Fruit fly (Drosophila melanogaster): ENCODE measurements around the gene CAH16.

CAH16 gene

dm6 chr3R:31243079-31243668 lies 16.9 kb upstream of the CAH16 start (continued):
- TF ChIP-seq fd59A (GFP tag; optimal IDR thresholded peaks at IDR 0.05) (no peak), CG8119 (GFP tag; IDR thresholded peaks at IDR 0.05) (peak; percentile 63; the same call in 1 of the 3 replicates), Hr38 (GFP tag; optimal IDR thresholded peaks at IDR 0.05) (no peak), Eip78C (GFP tag) (peak; percentile 64)

dm6 chr3R:31245785-31246184 lies 14.3 kb upstream of the CAH16 start:
- TF ChIP-seq CG4318 (GFP tag; optimal IDR thresholded peaks at IDR 0.05) = no peak
- peak; percentile 77 for TF ChIP-seq Blimp-1 (GFP tag; optimal IDR thresholded peaks at IDR 0.05)
- peak; percentile 4 for TF ChIP-seq CG6854 (GFP tag; optimal IDR thresholded peaks at IDR 0.05)

dm6 chr3R:31247281-31247995 lies 12.6 kb upstream of the CAH16 start:
- TF ChIP-seq ss (GFP tag; optimal IDR thresholded peaks at IDR 0.05) (no peak), Eip93F (GFP tag; optimal IDR thresholded peaks at IDR 0.05) (peak; percentile 56), CG4318 (GFP tag; optimal IDR thresholded peaks at IDR 0.05) (no peak), Eip75B (GFP tag; optimal IDR thresholded peaks at IDR 0.05) (peak; percentile 38), CG16779 (tag; optimal IDR thresholded peaks at IDR 0.05) (no peak), Eip78C (GFP tag) (peak; percentile 93), Hr38 (GFP tag; optimal IDR thresholded peaks at IDR 0.05) (no peak), CG6792 (GFP tag; optimal IDR thresholded peaks at IDR 0.05) (peak; percentile 82), CG7368 (GFP tag; optimal IDR thresholded peaks at IDR 0.05) (peak; percentile 68), fd85E (GFP tag; optimal IDR thresholded peaks at IDR 0.05) (peak; percentile 37), CG6854 (GFP tag; optimal IDR thresholded peaks at IDR 0.05) (peak; percentile 31), esn (GFP tag; optimal IDR thresholded peaks at IDR 0.05) (peak; percentile 80), Met (GFP tag; optimal IDR thresholded peaks at IDR 0.05) (peak; percentile 82), CG11762 (GFP tag; optimal IDR thresholded peaks at IDR 0.05; ENCODE audit: insufficient read depth) (peak; percentile 53), CG11294 (GFP tag; IDR thresholded peaks at IDR 0.05) (no peak), achi (GFP tag; optimal IDR thresholded peaks at IDR 0.05) (peak; percentile 73), eg (GFP tag; IDR thresholded peaks at IDR 0.05) (peak; percentile 60; the same call in 2 of the 3 replicates), Blimp-1 (GFP tag; optimal IDR thresholded peaks at IDR 0.05) (no peak), CG6276 (GFP tag; optimal IDR thresholded peaks at IDR 0.05) (peak; percentile 81), salr (GFP tag; optimal IDR thresholded peaks at IDR 0.05) (no peak), CG6808 (GFP tag; optimal IDR thresholded peaks at IDR 0.05) (no peak), dsx (GFP tag; optimal IDR thresholded peaks at IDR 0.05; ENCODE audit: poor library complexity, severe bottlenecking) (no peak), Sox15 (GFP tag; optimal IDR thresholded peaks at IDR 0.05) (peak; percentile 43), CG11902 (GFP tag; optimal IDR thresholded peaks at IDR 0.05) (peak; percentile 65), spab (GFP tag; optimal IDR thresholded peaks at IDR 0.05) (no peak), CG8119 (GFP tag; IDR thresholded peaks at IDR 0.05) (peak; percentile 50; the same call in 2 of the 3 replicates), CG3032 (tag; optimal IDR thresholded peaks at IDR 0.05) (no peak), Smox (GFP tag; optimal IDR thresholded peaks at IDR 0.05) (peak; percentile 78), net (GFP tag; optimal IDR thresholded peaks at IDR 0.05) (peak; percentile 62), topi (GFP tag; optimal IDR thresholded peaks at IDR 0.05) (peak; percentile 82), CG15336 (GFP tag; IDR thresholded peaks at IDR 0.05) (peak; percentile 33), CG8632 (GFP tag; optimal IDR thresholded peaks at IDR 0.05) (peak; percentile 73), CG31627 (GFP tag; optimal IDR thresholded peaks at IDR 0.05) (peak; percentile 77), Sox102F (GFP tag; optimal IDR thresholded peaks at IDR 0.05) (peak; percentile 81), CG34406 (GFP tag; optimal IDR thresholded peaks at IDR 0.05) (peak; percentile 77), CG10669 (GFP tag; optimal IDR thresholded peaks at IDR 0.05) (no peak), dac (GFP tag; optimal IDR thresholded peaks at IDR 0.05) (peak; percentile 12), CG3919 (GFP tag; optimal IDR thresholded peaks at IDR 0.05) (peak; percentile 76), lz (GFP tag; optimal IDR thresholded peaks at IDR 0.05) (peak; percentile 72), vri (GFP tag; optimal IDR thresholded peaks at IDR 0.05) (no peak), CG9139 (GFP tag; optimal IDR thresholded peaks at IDR 0.05) (no peak), svp (GFP tag) (peak; percentile 93), Lpt (GFP tag; optimal IDR thresholded peaks at IDR 0.05) (peak; percentile 6)
